Worm (Caenorhabditis elegans) whole organism, early embryonic: ENCODE data around the gene K02A2.1.

Experiments
- B0310.2 ChIP-seq: sonication (generic microtip); optimal IDR thresholded peaks from 2 replicates; lab custom pipeline; 2016; ENCODE audit warnings: mild to moderate bottlenecking, missing genetic modification characterization, missing compliant biosample characterization
- ama-1 ChIP-seq: fragments of 150-350 bp; optimal IDR thresholded peaks from 2 replicates; lab custom pipeline; 2014
- ceh-13 ChIP-seq: fragments of 200-800 bp; sonication (Bioruptor generic); optimal IDR thresholded peaks from 2 replicates; lab custom pipeline; 2018; ENCODE audit warnings: mild to moderate bottlenecking, missing genetic modification characterization, missing compliant biosample characterization
- ceh-36 ChIP-seq: sonication (generic microtip); optimal IDR thresholded peaks from 2 replicates; lab custom pipeline; 2016; ENCODE audit warnings: missing genetic modification characterization, inconsistent platforms, missing compliant biosample characterization
- flt-1 ChIP-seq: fragments of 200-800 bp; sonication (Bioruptor generic); IDR thresholded peaks from 2 replicates; pipeline ENCODE4 v1.3.6; 2022; ENCODE audit warnings: missing genetic modification characterization, missing compliant biosample characterization
- pes-1 ChIP-seq: fragments of 200-800 bp; sonication (Bioruptor generic); IDR thresholded peaks from 2 replicates; pipeline ENCODE4 v1.3.6; 2022; ENCODE audit warnings: missing genetic modification reagents, missing genetic modification characterization, missing compliant biosample characterization
- scrt-1 ChIP-seq: fragments of 200-800 bp; sonication (Bioruptor generic); IDR thresholded peaks from 2 replicates; pipeline ENCODE4 v1.3.6; 2022; ENCODE audit warnings: missing genetic modification characterization, missing compliant biosample characterization
- sea-1 ChIP-seq: fragments of 200-800 bp; sonication (Bioruptor generic); conservative IDR thresholded peaks from 2 replicates; pipeline ENCODE4 v1.3.6; 2022; ENCODE audit warnings: missing genetic modification characterization, missing compliant biosample characterization
- tbx-11 ChIP-seq: fragments of 200-800 bp; sonication (Bioruptor generic); IDR thresholded peaks from 2 replicates; pipeline ENCODE4 v1.3.6; 2022; ENCODE audit warnings: missing genetic modification characterization, missing compliant biosample characterization
- tbx-37 ChIP-seq: fragments of 200-800 bp; sonication (Bioruptor generic); conservative IDR thresholded peaks from 2 replicates; pipeline ENCODE4 v1.3.6; 2022; ENCODE audit warnings: missing genetic modification reagents, missing genetic modification characterization, missing compliant biosample characterization

DNA sequence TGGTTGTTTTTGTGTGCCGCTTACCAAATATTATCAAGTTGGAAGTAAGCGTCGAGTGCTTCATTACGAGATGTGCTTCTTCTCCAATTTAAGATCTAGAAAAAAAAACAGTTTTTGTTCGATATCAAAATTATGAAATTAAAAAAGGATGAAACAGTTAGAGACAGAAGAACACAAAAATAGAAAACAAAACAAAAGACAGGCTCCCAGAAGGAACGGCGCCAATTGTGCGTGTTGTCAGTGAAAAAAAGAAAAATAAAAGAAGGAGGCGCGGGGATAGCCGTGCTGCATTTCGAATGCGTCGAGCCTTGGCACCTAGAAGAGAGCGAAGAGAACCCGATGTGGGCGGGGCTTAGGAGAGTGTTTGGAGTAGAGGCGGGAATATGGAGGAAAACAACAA lies 30.5 kb downstream of the K02A2.1 start, which contains the start of gene sro-1:
- TF ChIP-seq tbx-37 (GFP tag; lab: Robert Waterston, UW) = no peak
- no peak for TF ChIP-seq ceh-13
- TF ChIP-seq ceh-36 (tag; lab: Kevin White, UChicago) = no peak
- no peak for TF ChIP-seq scrt-1 (GFP tag; lab: Robert Waterston, UW)
- no peak for TF ChIP-seq ama-1
- TF ChIP-seq B0310.2 = no peak
- no peak for TF ChIP-seq tbx-11 (GFP tag; lab: Robert Waterston, UW)
- no peak for TF ChIP-seq pes-1 (GFP tag; lab: Robert Waterston, UW)
- no peak for TF ChIP-seq flt-1 (GFP tag; lab: Robert Waterston, UW)
- no peak for TF ChIP-seq sea-1 (GFP tag; lab: Robert Waterston, UW)
